Fruit fly (Drosophila melanogaster) whole organism, embryonic: ENCODE data around the gene CG4465.

ENCODE experiments used
- CG10209 ChIP-seq: fragments of 200-800 bp; sonication (Bioruptor generic); optimal IDR thresholded peaks from 3 replicates; lab custom pipeline; 2017; ENCODE audit warnings: missing biosample characterization, mild to moderate bottlenecking, missing genetic modification characterization, missing genetic modification reagents
- CG11398 ChIP-seq: fragments of 200-800 bp; sonication (Bioruptor generic); optimal IDR thresholded peaks from 2 replicates; lab custom pipeline; 2016; ENCODE audit warnings: missing biosample characterization, missing genetic modification characterization
- CG12391 ChIP-seq: fragments of 200-800 bp; sonication (Bioruptor generic); optimal IDR thresholded peaks from 3 replicates; lab custom pipeline; 2018; ENCODE audit warnings: missing biosample characterization, mild to moderate bottlenecking, missing genetic modification characterization, moderate library complexity
- CG14710 ChIP-seq: fragments of 200-800 bp; sonication (Bioruptor generic); optimal IDR thresholded peaks from 3 replicates; lab custom pipeline; 2019; ENCODE audit warnings: missing biosample characterization, mild to moderate bottlenecking, missing genetic modification characterization, moderate library complexity
- CG1602 ChIP-seq: fragments of 200-800 bp; sonication (Bioruptor generic); optimal IDR thresholded peaks from 3 replicates; lab custom pipeline; 2016; ENCODE audit warnings: missing biosample characterization, missing genetic modification characterization
- CG3407 ChIP-seq: fragments of 200-800 bp; sonication (Bioruptor generic); optimal IDR thresholded peaks from 2 replicates; lab custom pipeline; 2018; ENCODE audit warnings: missing biosample characterization, mild to moderate bottlenecking, missing genetic modification characterization
- CG34376 ChIP-seq: fragments of 200-800 bp; sonication (Bioruptor generic); optimal IDR thresholded peaks from 2 replicates; lab custom pipeline; 2018; ENCODE audit warnings: missing biosample characterization, mild to moderate bottlenecking, missing genetic modification characterization
- CG3847 ChIP-seq: fragments of 200-800 bp; sonication (Bioruptor generic); IDR thresholded peaks from 2 replicates; pipeline ENCODE4 v1.3.6; 2022; ENCODE audit warnings: missing biosample characterization, missing genetic modification characterization
- CG5180 ChIP-seq: fragments of 200-800 bp; sonication (Bioruptor generic); optimal IDR thresholded peaks from 3 replicates; lab custom pipeline; 2017; ENCODE audit warnings: missing biosample characterization, missing genetic modification characterization, mild to moderate bottlenecking, moderate library complexity, missing genetic modification reagents
- CG6175 ChIP-seq: fragments of 200-800 bp; sonication (Bioruptor generic); IDR thresholded peaks from 3 replicates; pipeline ENCODE4 v1.3.6; 2022; ENCODE audit warnings: missing biosample characterization, missing genetic modification characterization
- CG6683 ChIP-seq: fragments of 200-800 bp; sonication (Bioruptor generic); optimal IDR thresholded peaks from 2 replicates; lab custom pipeline; 2017; ENCODE audit warnings: missing biosample characterization, mild to moderate bottlenecking, missing genetic modification characterization, missing genetic modification reagents
- CG6689 ChIP-seq: fragments of 200-800 bp; sonication (Bioruptor generic); IDR thresholded peaks from 2 replicates; pipeline ENCODE4 v1.3.6; 2022; ENCODE audit warnings: missing biosample characterization, missing genetic modification characterization
- CG8944 ChIP-seq: fragments of 200-800 bp; sonication (Bioruptor generic); optimal IDR thresholded peaks from 3 replicates; lab custom pipeline; 2016; ENCODE audit warnings: missing biosample characterization, missing genetic modification characterization
- CG9932 ChIP-seq: fragments of 200-800 bp; sonication (Bioruptor generic); IDR thresholded peaks from 2 replicates; pipeline ENCODE4 v1.3.6; 2022; ENCODE audit warnings: missing biosample characterization, missing genetic modification characterization
- D19B ChIP-seq: fragments of 200-800 bp; sonication (Bioruptor generic); optimal IDR thresholded peaks from 2 replicates; lab custom pipeline; 2017; ENCODE audit warnings: missing biosample characterization, mild to moderate bottlenecking, missing genetic modification characterization
- Dad ChIP-seq: fragments of 200-800 bp; sonication (Bioruptor generic); optimal IDR thresholded peaks from 3 replicates; lab custom pipeline; 2016; ENCODE audit warnings: missing biosample characterization, missing genetic modification characterization
- Dfd ChIP-seq, 2 experiments: fragments of >200 bp; optimal IDR thresholded peaks; 2 replicates each; lab custom pipeline; 2017; ENCODE audit warnings: missing biosample characterization in 2 of 2, missing genetic modification characterization in 2 of 2
- Ets65A ChIP-seq: fragments of 200-800 bp; sonication (Bioruptor generic); peaks from one replicate; lab custom pipeline; 2016; ENCODE audit warnings: missing biosample characterization, missing genetic modification characterization
- Fer2 ChIP-seq: fragments of 200-800 bp; sonication (Bioruptor generic); optimal IDR thresholded peaks from 2 replicates; lab custom pipeline; 2018; ENCODE audit warnings: missing biosample characterization, mild to moderate bottlenecking, missing genetic modification characterization, moderate library complexity
- Hey ChIP-seq: fragments of 200-800 bp; sonication (Bioruptor generic); optimal IDR thresholded peaks from 3 replicates; lab custom pipeline; 2018; ENCODE audit warnings: missing biosample characterization, mild to moderate bottlenecking, missing genetic modification characterization
- HmgZ ChIP-seq: fragments of 200-800 bp; sonication (Bioruptor generic); optimal IDR thresholded peaks from 2 replicates; lab custom pipeline; 2018; ENCODE audit warnings: missing biosample characterization, mild to moderate bottlenecking, missing genetic modification characterization
- Hmr ChIP-seq: fragments of 200-800 bp; sonication (Bioruptor generic); optimal IDR thresholded peaks from 3 replicates; lab custom pipeline; 2017; ENCODE audit warnings: mild to moderate bottlenecking, missing biosample characterization, missing genetic modification reagents, missing genetic modification characterization
- Kr ChIP-seq: fragments of 200-800 bp; sonication (Bioruptor generic); optimal IDR thresholded peaks from 2 replicates; lab custom pipeline; 2017; ENCODE audit warnings: missing biosample characterization, mild to moderate bottlenecking, missing genetic modification characterization
- Med ChIP-seq: fragments of 200-800 bp; sonication (Bioruptor generic); peaks from one replicate; lab custom pipeline; 2016; ENCODE audit warnings: missing biosample characterization, missing genetic modification characterization, mild to moderate bottlenecking, inconsistent platforms, moderate library complexity
- NfI ChIP-seq: fragments of 200-800 bp; sonication (Bioruptor generic); optimal IDR thresholded peaks from 3 replicates; lab custom pipeline; 2018; ENCODE audit warnings: missing biosample characterization, mild to moderate bottlenecking, missing genetic modification characterization, moderate library complexity
- Poxn ChIP-seq: fragments of 200-800 bp; sonication (Bioruptor generic); IDR thresholded peaks from 2 replicates; pipeline ENCODE4 v1.3.6; 2022; ENCODE audit warnings: missing biosample characterization, missing genetic modification characterization
- Sox102F ChIP-seq: fragments of 200-800 bp; sonication (Bioruptor generic); optimal IDR thresholded peaks from 2 replicates; lab custom pipeline; 2018; ENCODE audit warnings: missing biosample characterization, mild to moderate bottlenecking, missing genetic modification characterization, moderate library complexity
- Trl ChIP-seq, 3 experiments: fragments of >200 bp in 2 of 3; fragments of 200-800 bp in 1 of 3; sonication (Bioruptor generic) in 1 of 3; optimal IDR thresholded peaks; 2 replicates in 1 of 3; 3 replicates in 2 of 3; lab custom pipeline; 2016 to 2017; ENCODE audit warnings: missing biosample characterization in 1 of 3, missing genetic modification characterization in 1 of 3
- Vsx1 ChIP-seq: fragments of 200-800 bp; sonication (Bioruptor generic); optimal IDR thresholded peaks from 2 replicates; lab custom pipeline; 2017; ENCODE audit warnings: missing biosample characterization, mild to moderate bottlenecking, missing genetic modification characterization, missing genetic modification reagents
- YL-1 ChIP-seq: fragments of 200-800 bp; sonication (Bioruptor generic); optimal IDR thresholded peaks from 3 replicates; lab custom pipeline; 2017; ENCODE audit warnings: missing biosample characterization, mild to moderate bottlenecking, missing genetic modification characterization
- caup ChIP-seq: fragments of 200-800 bp; sonication (Bioruptor generic); optimal IDR thresholded peaks from 3 replicates; lab custom pipeline; 2017; ENCODE audit warnings: missing biosample characterization, mild to moderate bottlenecking, missing genetic modification characterization, moderate library complexity; ENCODE audit not compliant: severe bottlenecking
- cg ChIP-seq: fragments of 200-800 bp; sonication (Bioruptor generic); optimal IDR thresholded peaks from 3 replicates; lab custom pipeline; 2019; ENCODE audit warnings: missing biosample characterization, mild to moderate bottlenecking, missing genetic modification characterization, moderate library complexity
- da ChIP-seq: fragments of 200-800 bp; sonication (Bioruptor generic); optimal IDR thresholded peaks from 2 replicates; lab custom pipeline; 2016; ENCODE audit warnings: missing biosample characterization, missing genetic modification characterization
- dmrt99B ChIP-seq: fragments of 200-800 bp; sonication (Bioruptor generic); optimal IDR thresholded peaks from 2 replicates; lab custom pipeline; 2018; ENCODE audit warnings: missing biosample characterization, mild to moderate bottlenecking, missing genetic modification characterization, moderate library complexity
- dpn ChIP-seq, 2 experiments: fragments of 200-800 bp; sonication (Bioruptor generic); optimal IDR thresholded peaks; 3 replicates each; lab custom pipeline; 2016; ENCODE audit warnings: missing biosample characterization in 2 of 2, missing genetic modification characterization in 2 of 2
- ewg ChIP-seq: fragments of 200-800 bp; sonication (Bioruptor generic); optimal IDR thresholded peaks from 3 replicates; lab custom pipeline; 2017; ENCODE audit warnings: mild to moderate bottlenecking, missing biosample characterization, missing genetic modification reagents, missing genetic modification characterization
- fd64A ChIP-seq: fragments of 200-800 bp; sonication (Bioruptor generic); optimal IDR thresholded peaks from 3 replicates; lab custom pipeline; 2018; ENCODE audit warnings: missing biosample characterization, mild to moderate bottlenecking, missing genetic modification characterization
- ftz-f1 ChIP-seq: fragments of 200-800 bp; sonication (Bioruptor generic); optimal IDR thresholded peaks from 2 replicates; lab custom pipeline; 2016; ENCODE audit warnings: missing biosample characterization, missing genetic modification characterization
- hth ChIP-seq: fragments of >200 bp; optimal IDR thresholded peaks from 2 replicates; lab custom pipeline; 2017; ENCODE audit warnings: inconsistent platforms
- ind ChIP-seq: fragments of 200-800 bp; sonication (Bioruptor generic); optimal IDR thresholded peaks from 3 replicates; lab custom pipeline; 2016; ENCODE audit warnings: missing biosample characterization, missing genetic modification characterization
- lbe ChIP-seq: fragments of 200-800 bp; sonication (Bioruptor generic); optimal IDR thresholded peaks from 2 replicates; lab custom pipeline; 2016; ENCODE audit warnings: missing biosample characterization, mild to moderate bottlenecking, missing genetic modification characterization
- lola ChIP-seq, 3 experiments: fragments of >200 bp in 2 of 3; fragments of 200-800 bp in 1 of 3; sonication (Bioruptor generic) in 1 of 3; optimal IDR thresholded peaks; 2 replicates each; lab custom pipeline; 2017 to 2019; ENCODE audit warnings: missing biosample characterization in 3 of 3, missing genetic modification characterization in 3 of 3, mild to moderate bottlenecking in 1 of 3, moderate library complexity in 1 of 3
- nerfin-1 ChIP-seq: fragments of 200-800 bp; sonication (Bioruptor generic); optimal IDR thresholded peaks from 3 replicates; lab custom pipeline; 2019; ENCODE audit warnings: missing biosample characterization, mild to moderate bottlenecking, missing genetic modification characterization, moderate library complexity
- org-1 ChIP-seq: fragments of 200-800 bp; sonication (Bioruptor generic); optimal IDR thresholded peaks from 2 replicates; lab custom pipeline; 2017; ENCODE audit warnings: missing biosample characterization, missing genetic modification characterization
- repo ChIP-seq: fragments of 200-800 bp; sonication (Bioruptor generic); optimal IDR thresholded peaks from 2 replicates; lab custom pipeline; 2016; ENCODE audit warnings: missing biosample characterization, missing genetic modification characterization
- scrt ChIP-seq: fragments of 200-800 bp; sonication (Bioruptor generic); optimal IDR thresholded peaks from 2 replicates; lab custom pipeline; 2018; ENCODE audit warnings: missing biosample characterization, mild to moderate bottlenecking, missing genetic modification characterization, moderate library complexity
- sima ChIP-seq: fragments of 200-800 bp; sonication (Bioruptor generic); optimal IDR thresholded peaks from 2 replicates; lab custom pipeline; 2016; ENCODE audit warnings: missing biosample characterization, missing genetic modification characterization
- tgo ChIP-seq: fragments of 200-800 bp; sonication (Bioruptor generic); IDR thresholded peaks from 3 replicates; pipeline ENCODE4 v1.3.6; 2022; ENCODE audit warnings: missing biosample characterization, missing genetic modification characterization
- tin ChIP-seq: fragments of 200-800 bp; sonication (Bioruptor generic); optimal IDR thresholded peaks from 3 replicates; lab custom pipeline; 2016; ENCODE audit warnings: missing biosample characterization, missing genetic modification characterization
- zfh2 ChIP-seq: fragments of 200-800 bp; sonication (Bioruptor generic); optimal IDR thresholded peaks from 2 replicates; lab custom pipeline; 2016; ENCODE audit warnings: missing biosample characterization, missing genetic modification characterization

The CG4465 gene

DNA sequence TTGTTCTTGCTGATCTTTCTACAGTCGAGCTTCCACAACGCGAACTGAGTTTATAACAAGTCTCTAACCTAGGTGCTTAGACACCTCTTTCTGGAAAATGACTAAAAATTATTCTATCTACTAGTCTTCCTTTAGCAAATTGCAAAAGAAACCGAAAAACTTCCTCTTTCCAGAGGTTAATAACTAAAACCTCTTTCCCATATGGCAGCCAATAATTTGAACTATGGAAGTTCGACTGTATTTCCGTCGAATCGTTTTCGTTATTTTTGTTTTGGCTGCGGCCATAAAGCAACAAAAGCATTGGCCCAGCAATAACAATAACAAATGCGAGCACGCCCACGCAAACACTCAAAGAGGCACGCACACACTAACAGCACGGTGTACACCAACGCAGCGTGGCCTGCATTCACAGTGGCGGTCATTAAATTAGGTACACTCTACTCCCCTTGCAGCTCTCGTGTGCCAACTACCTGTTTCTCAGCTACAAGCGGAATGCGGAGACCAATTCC lies 37.2 kb downstream of the CG4465 start (continued):
- TF ChIP-seq NfI (GFP tag; lab: Kevin White, UChicago) (peak; percentile 72), caup (GFP tag; lab: Kevin White, UChicago) (peak; percentile 46), nerfin-1 (tag; lab: Kevin White, UChicago) (peak; percentile 70), Trl (optimal IDR thresholded peaks at IDR 0.05; lab: Kevin White, UChicago) (no peak), Trl (GFP tag; optimal IDR thresholded peaks at IDR 0.05; lab: Kevin White, UChicago) (peak; percentile 49), dpn (GFP tag; optimal IDR thresholded peaks at IDR 0.05; lab: Kevin White, UChicago) (peak; percentile 32 to 38), org-1 (GFP tag; lab: Kevin White, UChicago) (peak; percentile 11), dmrt99B (tag; lab: Kevin White, UChicago) (peak; percentile 74), sima (GFP tag; lab: Kevin White, UChicago) (no peak), ind (peak; percentile 41), CG6683 (GFP tag; lab: Kevin White, UChicago) (peak; percentile 12), lbe (peak; percentile 47), da (GFP tag; lab: Kevin White, UChicago) (no peak), D19B (GFP tag; lab: Kevin White, UChicago) (no peak), CG8944 (GFP tag; lab: Kevin White, UChicago) (peak; percentile 8), Ets65A (peak; percentile 88), tgo (GFP tag; lab: Robert Waterston, UW) (peak; percentile 55; the same call in 2 of the 3 replicates), CG12391 (tag; lab: Kevin White, UChicago) (peak; percentile 64), zfh2 (GFP tag; lab: Kevin White, UChicago) (no peak), ewg (GFP tag; lab: Kevin White, UChicago) (no peak), fd64A (GFP tag; lab: Kevin White, UChicago) (peak; percentile 53), Vsx1 (GFP tag; lab: Kevin White, UChicago) (no peak), hth (no peak), CG3847 (GFP tag; lab: Robert Waterston, UW) (peak; percentile 55), lola (GFP tag; optimal IDR thresholded peaks at IDR 0.05; lab: Kevin White, UChicago) (no peak), tin (GFP tag; lab: Kevin White, UChicago) (peak; percentile 21), CG34376 (GFP tag; lab: Kevin White, UChicago) (peak; percentile 77), CG1602 (GFP tag; lab: Kevin White, UChicago) (peak; percentile 13), Dfd (GFP tag; optimal IDR thresholded peaks at IDR 0.05; lab: Kevin White, UChicago) (no peak), Med (GFP tag; lab: Kevin White, UChicago) (peak; percentile 88), YL-1 (GFP tag; lab: Kevin White, UChicago) (no peak), CG3407 (peak; percentile 17), CG6689 (GFP tag; lab: Robert Waterston, UW) (peak; percentile 49), ftz-f1 (no peak), CG14710 (tag; lab: Kevin White, UChicago) (peak; percentile 28), Dad (GFP tag; lab: Kevin White, UChicago) (peak; percentile 26), Hey (tag; lab: Kevin White, UChicago) (peak; percentile 9), CG9932 (GFP tag; lab: Robert Waterston, UW) (peak; percentile 22; the same call in 1 of the 2 replicates), cg (GFP tag; lab: Kevin White, UChicago) (peak; percentile 85), CG11398 (GFP tag; lab: Kevin White, UChicago) (no peak), repo (GFP tag; lab: Kevin White, UChicago) (no peak), Hmr (GFP tag; lab: Kevin White, UChicago) (peak; percentile 61), CG10209 (GFP tag; lab: Kevin White, UChicago) (no peak), Poxn (no peak), Sox102F (GFP tag; lab: Kevin White, UChicago) (peak; percentile 32), Kr (GFP tag; lab: Kevin White, UChicago) (no peak), HmgZ (tag; lab: Kevin White, UChicago) (peak; percentile 54), Fer2 (peak; percentile 1), scrt (GFP tag; lab: Kevin White, UChicago) (peak; percentile 58), CG5180 (GFP tag; lab: Kevin White, UChicago) (peak; percentile 40), CG6175 (no peak)
